Fruit fly (Drosophila melanogaster): Measurements from ENCODE around the gene Boh2.

- TF ChIP-seq ss (GFP tag; optimal IDR thresholded peaks at IDR 0.05), result no peak
- TF ChIP-seq Eip75B (GFP tag; optimal IDR thresholded peaks at IDR 0.05), result peak; percentile 34
- TF ChIP-seq Hr38 (GFP tag; optimal IDR thresholded peaks at IDR 0.05), result no peak
- no peak for TF ChIP-seq fkh (GFP tag; optimal IDR thresholded peaks at IDR 0.05)
- TF ChIP-seq CG11762 (GFP tag; optimal IDR thresholded peaks at IDR 0.05; ENCODE audit: insufficient read depth), result no peak
- TF ChIP-seq achi (GFP tag; optimal IDR thresholded peaks at IDR 0.05), result peak; percentile 59
- no peak for TF ChIP-seq CG16779 (tag; optimal IDR thresholded peaks at IDR 0.05)
- TF ChIP-seq Eip78C (GFP tag), result peak; percentile 66
- TF ChIP-seq CG6854 (GFP tag; optimal IDR thresholded peaks at IDR 0.05), result no peak
- TF ChIP-seq Gug (GFP tag; IDR thresholded peaks at IDR 0.05), result no peak
Measured at dm6 chr2L:11220783-11221182, 42.0 kb downstream of the Boh2 start.
